Worm (Caenorhabditis elegans) whole organism, L4/young adult: ENCODE measurements around the gene srr-2.

ENCODE experiments used
- W03F9.2 ChIP-seq: fragments of 150-350 bp; optimal IDR thresholded peaks from 2 replicates; lab custom pipeline; 2014; ENCODE audit warnings: missing biosample characterization, missing genetic modification characterization
- him-1 ChIP-seq: sonication (generic microtip); optimal IDR thresholded peaks from 2 replicates; lab custom pipeline; 2016; ENCODE audit warnings: missing genotype, missing genetic modification reagents, missing genetic modification characterization, missing compliant biosample characterization

DNA sequence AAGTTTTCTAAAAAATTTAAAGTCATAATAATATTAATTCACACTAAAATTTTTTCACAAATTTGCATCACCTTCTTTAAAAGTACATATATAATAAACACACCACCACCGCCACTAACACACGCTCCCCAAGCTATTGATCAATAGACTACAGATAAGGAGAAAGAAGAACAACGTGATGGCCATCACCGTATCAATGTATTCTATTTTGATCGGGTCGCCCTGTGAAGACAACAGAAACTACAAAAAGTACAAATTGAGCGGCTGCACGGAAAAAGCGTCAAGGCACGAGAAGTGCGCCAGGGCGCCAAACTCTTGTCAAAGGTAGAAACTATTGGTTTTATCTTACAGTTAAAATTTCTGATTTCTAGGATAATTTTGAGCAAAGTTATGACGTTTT lies 4.6 kb downstream of the srr-2 start:
- TF ChIP-seq W03F9.2 (tag; lab: Kevin White, UChicago) (no peak), him-1 (tag; lab: Kevin White, UChicago) (no peak)
